Fruit fly (Drosophila melanogaster): ENCODE data around the gene GC2.
"Not testable (repeated sequence)": the region's sequence is repeated elsewhere in the genome, so short reads cannot be mapped to it uniquely, and the experiment has no call there.

DNA sequence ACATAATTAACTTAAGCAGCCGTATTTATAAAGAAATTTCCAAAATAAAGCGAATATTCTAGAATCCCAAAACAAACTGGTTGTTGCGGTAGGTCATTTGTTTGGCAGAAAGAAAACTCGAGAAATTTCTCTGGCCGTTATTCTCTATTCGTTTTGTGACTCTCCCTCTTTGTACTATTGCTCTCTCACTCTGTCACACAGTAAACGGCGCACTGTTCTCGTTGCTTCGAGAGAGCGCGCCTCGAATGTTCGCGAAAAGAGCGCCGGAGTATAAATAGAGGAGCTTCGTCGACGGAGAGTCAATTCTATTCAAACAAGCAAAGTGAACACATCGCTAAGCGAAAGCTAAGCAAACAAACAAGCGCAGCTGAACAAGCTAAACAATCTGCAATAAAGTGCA is 13.3 kb upstream of the GC2 start, which contains the start of gene Hsp70Ab:
- not testable (repeated sequence) for TF ChIP-seq Hnf4 (GFP tag; optimal IDR thresholded peaks at IDR 0.05); OdsH (GFP tag; optimal IDR thresholded peaks at IDR 0.05); rgr (GFP tag; optimal IDR thresholded peaks at IDR 0.05); Dif (GFP tag; optimal IDR thresholded peaks at IDR 0.05; ENCODE audit: partially characterized antibody); N (GFP tag; optimal IDR thresholded peaks at IDR 0.05); usp (GFP tag; optimal IDR thresholded peaks at IDR 0.05); dl (GFP tag; optimal IDR thresholded peaks at IDR 0.05; ENCODE audit: insufficient read depth in 1 of 2, partially characterized antibody in 2 of 2); Dfd (GFP tag; optimal IDR thresholded peaks at IDR 0.05); fru (GFP tag; optimal IDR thresholded peaks at IDR 0.05); h (GFP tag; optimal IDR thresholded peaks at IDR 0.05); HLH106 (tag; optimal IDR thresholded peaks at IDR 0.05); br (GFP tag; optimal IDR thresholded peaks at IDR 0.05)
